Worm (Caenorhabditis elegans) whole organism, L1 larva: ENCODE data around the gene K09G1.1.

Experiments
- C04F5.9 ChIP-seq: sonication (generic microtip); optimal IDR thresholded peaks from 2 replicates; lab custom pipeline; 2016; ENCODE audit warnings: missing genetic modification characterization, missing compliant biosample characterization
- C34B4.2 ChIP-seq: sonication (generic microtip); optimal IDR thresholded peaks from 2 replicates; lab custom pipeline; 2017; ENCODE audit warnings: mild to moderate bottlenecking, missing genetic modification characterization, missing compliant biosample characterization
- F16B12.6 ChIP-seq: fragments of 150-350 bp; optimal IDR thresholded peaks from 2 replicates; lab custom pipeline; 2014; ENCODE audit warnings: missing biosample characterization, missing genetic modification characterization
- Y116A8C.19 ChIP-seq: sonication (generic microtip); optimal IDR thresholded peaks from 2 replicates; lab custom pipeline; 2016; ENCODE audit warnings: missing compliant biosample characterization, missing genetic modification characterization, borderline replicate concordance
- aha-1 ChIP-seq: fragments of 150-350 bp; optimal IDR thresholded peaks from 2 replicates; lab custom pipeline; 2014; ENCODE audit warnings: missing biosample characterization, missing genetic modification characterization
- ceh-8 ChIP-seq: fragments of 200-800 bp; sonication (Bioruptor generic); optimal IDR thresholded peaks from 2 replicates; lab custom pipeline; 2018; ENCODE audit warnings: mild to moderate bottlenecking, missing genetic modification characterization, moderate library complexity, missing compliant biosample characterization
- ceh-82 ChIP-seq, 3 experiments: fragments of 150-350 bp in 1 of 3; sonication (generic microtip) in 2 of 3; optimal IDR thresholded peaks; 2 replicates each; lab custom pipeline; 2014 to 2017; ENCODE audit warnings: missing biosample characterization in 3 of 3, missing genetic modification characterization in 3 of 3
- ceh-88 ChIP-seq: fragments of 200-800 bp; sonication (Bioruptor generic); IDR thresholded peaks from 2 replicates; pipeline ENCODE4 v1.3.6; 2022; ENCODE audit warnings: missing genetic modification characterization, missing compliant biosample characterization
- dpl-1 ChIP-seq, 3 experiments: fragments of 150-350 bp in 2 of 3; sonication (generic microtip) in 1 of 3; optimal IDR thresholded peaks; 2 replicates each; lab custom pipeline; 2014 to 2017; ENCODE audit warnings: missing biosample characterization in 3 of 3, missing genetic modification characterization in 3 of 3, missing genetic modification reagents in 3 of 3
- dsc-1 ChIP-seq: sonication (generic microtip); optimal IDR thresholded peaks from 2 replicates; lab custom pipeline; 2016; ENCODE audit warnings: mild to moderate bottlenecking, missing genetic modification characterization, missing compliant biosample characterization
- egl-27 ChIP-seq, 2 experiments: fragments of 150-350 bp in 1 of 2; sonication (generic microtip); optimal IDR thresholded peaks; 3 replicates each; lab custom pipeline; 2017 to 2018; ENCODE audit warnings: missing biosample characterization in 2 of 2, missing genetic modification characterization in 2 of 2, missing genetic modification reagents in 2 of 2
- fkh-8 ChIP-seq: sonication (generic microtip); optimal IDR thresholded peaks from 2 replicates; lab custom pipeline; 2016; ENCODE audit warnings: mild to moderate bottlenecking, missing genetic modification characterization, missing compliant biosample characterization
- grh-1 ChIP-seq: fragments of 200-800 bp; sonication (Bioruptor generic); IDR thresholded peaks from 2 replicates; pipeline ENCODE4 v1.3.6; 2022; ENCODE audit warnings: missing genetic modification reagents, missing genetic modification characterization, missing compliant biosample characterization
- hpl-2 ChIP-seq: fragments of 150-350 bp; optimal IDR thresholded peaks from 2 replicates; lab custom pipeline; 2014; ENCODE audit warnings: missing biosample characterization, missing genetic modification reagents, missing genetic modification characterization
- isw-1 ChIP-seq: fragments of 200-800 bp; sonication (Bioruptor generic); IDR thresholded peaks from 2 replicates; pipeline ENCODE4 v1.3.6; 2022; ENCODE audit warnings: missing genetic modification characterization, missing compliant biosample characterization
- lsy-2 ChIP-seq, 2 experiments: fragments of 150-350 bp; optimal IDR thresholded peaks; 2 replicates each; lab custom pipeline; 2014; ENCODE audit warnings: missing biosample characterization in 2 of 2, missing genetic modification characterization in 2 of 2
- mab-9 ChIP-seq: fragments of 200-800 bp; sonication (Bioruptor generic); IDR thresholded peaks from 2 replicates; pipeline ENCODE4 v1.3.6; 2022; ENCODE audit warnings: missing genetic modification reagents, missing genetic modification characterization, missing compliant biosample characterization
- mep-1 ChIP-seq: fragments of 150-350 bp; optimal IDR thresholded peaks from 2 replicates; lab custom pipeline; 2014; ENCODE audit warnings: missing biosample characterization, missing genetic modification characterization
- nhr-12 ChIP-seq: sonication (generic microtip); optimal IDR thresholded peaks from 2 replicates; lab custom pipeline; 2017; ENCODE audit warnings: missing biosample characterization, missing genetic modification characterization
- nhr-71 ChIP-seq: sonication (generic microtip); optimal IDR thresholded peaks from 2 replicates; lab custom pipeline; 2016; ENCODE audit warnings: mild to moderate bottlenecking, missing genetic modification characterization, moderate library complexity, missing compliant biosample characterization
- nhr-77 ChIP-seq: fragments of 150-350 bp; optimal IDR thresholded peaks from 2 replicates; lab custom pipeline; 2014; ENCODE audit warnings: missing biosample characterization, missing genetic modification characterization
- nhr-84 ChIP-seq: sonication (generic microtip); optimal IDR thresholded peaks from 2 replicates; lab custom pipeline; 2017; ENCODE audit warnings: missing biosample characterization, missing genetic modification characterization
- nhr-85 ChIP-seq: sonication (generic microtip); peaks from one replicate; lab custom pipeline; 2016; ENCODE audit warnings: missing genetic modification characterization, inconsistent platforms, missing compliant biosample characterization
- pax-3 ChIP-seq: fragments of 200-800 bp; sonication (Bioruptor generic); optimal IDR thresholded peaks from 2 replicates; lab custom pipeline; 2018; ENCODE audit warnings: mild to moderate bottlenecking, missing genetic modification characterization, moderate library complexity, missing compliant biosample characterization
- pqm-1 ChIP-seq: sonication (generic microtip); optimal IDR thresholded peaks from 3 replicates; lab custom pipeline; 2017; ENCODE audit warnings: missing biosample characterization, missing genetic modification characterization
- skn-1 ChIP-seq: fragments of 150-350 bp; optimal IDR thresholded peaks from 2 replicates; lab custom pipeline; 2014; ENCODE audit warnings: missing biosample characterization, missing genetic modification characterization
- sox-4 ChIP-seq: sonication (generic microtip); optimal IDR thresholded peaks from 2 replicates; lab custom pipeline; 2016; ENCODE audit warnings: missing genetic modification characterization, missing compliant biosample characterization
- sptf-1 ChIP-seq: fragments of 150-350 bp; optimal IDR thresholded peaks from 2 replicates; lab custom pipeline; 2014; ENCODE audit warnings: missing biosample characterization, missing genetic modification characterization
- tbx-2 ChIP-seq: sonication (generic microtip); optimal IDR thresholded peaks from 2 replicates; lab custom pipeline; 2016; ENCODE audit warnings: missing genetic modification characterization, missing compliant biosample characterization
- unc-30 ChIP-seq: sonication (generic microtip); optimal IDR thresholded peaks from 2 replicates; lab custom pipeline; 2017; ENCODE audit warnings: missing biosample characterization, missing genetic modification characterization
- unc-62 ChIP-seq: fragments of 150-350 bp; optimal IDR thresholded peaks from 2 replicates; lab custom pipeline; 2014; ENCODE audit warnings: missing biosample characterization, missing genetic modification reagents, missing genetic modification characterization
- unc-86 ChIP-seq: sonication (generic microtip); optimal IDR thresholded peaks from 2 replicates; lab custom pipeline; 2016; ENCODE audit warnings: missing genetic modification characterization, missing compliant biosample characterization
- unc-98 ChIP-seq: fragments of 200-800 bp; sonication (Bioruptor generic); IDR thresholded peaks from 2 replicates; pipeline ENCODE4 v1.3.6; 2022; ENCODE audit warnings: missing genetic modification characterization, missing compliant biosample characterization
- vab-15 ChIP-seq: sonication (generic microtip); optimal IDR thresholded peaks from 2 replicates; lab custom pipeline; 2017; ENCODE audit warnings: missing genotype, mild to moderate bottlenecking, missing genetic modification characterization, missing compliant biosample characterization
- zag-1 ChIP-seq: fragments of 150-350 bp; optimal IDR thresholded peaks from 2 replicates; lab custom pipeline; 2014; ENCODE audit warnings: missing biosample characterization, missing genetic modification characterization
- zip-4 ChIP-seq: fragments of 200-800 bp; sonication (Bioruptor generic); optimal IDR thresholded peaks from 2 replicates; lab custom pipeline; 2018; ENCODE audit warnings: mild to moderate bottlenecking, missing genetic modification characterization, moderate library complexity, missing compliant biosample characterization
- ztf-11 ChIP-seq, 2 experiments: sonication (generic microtip); optimal IDR thresholded peaks; 2 replicates each; lab custom pipeline; 2016 to 2017; ENCODE audit warnings: missing genetic modification characterization in 2 of 2, missing biosample characterization in 1 of 2, missing compliant biosample characterization in 1 of 2

K09G1.1 gene

DNA sequence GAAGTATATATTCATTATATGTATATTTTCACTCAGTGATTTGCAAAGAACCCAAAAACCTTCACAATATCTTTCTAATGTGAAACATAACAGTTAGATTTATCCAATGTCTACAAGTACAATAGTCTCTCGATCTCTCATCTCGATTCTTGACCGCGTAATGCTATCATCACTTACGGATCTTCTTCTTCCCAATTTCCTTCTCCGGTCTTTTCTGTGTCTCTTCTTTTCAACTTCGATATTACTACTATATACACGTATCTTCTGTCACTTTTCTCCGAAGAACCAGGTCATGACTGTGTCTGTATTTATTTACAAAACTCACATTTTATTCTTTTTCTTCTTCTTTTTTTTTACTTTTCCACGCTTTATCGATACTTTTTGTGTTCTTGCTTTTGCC, 5.2 kb downstream of the K09G1.1 start (continued):
- TF ChIP-seq unc-98 (GFP tag; lab: Robert Waterston, UW): no peak
- no peak for TF ChIP-seq ceh-8 (GFP tag; lab: Kevin White, UChicago)
- TF ChIP-seq lsy-2 (tag; optimal IDR thresholded peaks at IDR 0.05; lab: Kevin White, UChicago): no peak
- no peak for TF ChIP-seq C04F5.9 (tag; lab: Kevin White, UChicago)
- TF ChIP-seq vab-15 (tag; lab: Kevin White, UChicago): no peak
- no peak for TF ChIP-seq Y116A8C.19
- peak; percentile 16 for TF ChIP-seq mep-1 (tag; lab: Kevin White, UChicago)
- no peak for TF ChIP-seq C34B4.2 (tag; lab: Kevin White, UChicago)
- TF ChIP-seq nhr-12 (tag; lab: Kevin White, UChicago): no peak
- peak; percentile 5 for TF ChIP-seq nhr-71 (tag; lab: Kevin White, UChicago)
- TF ChIP-seq unc-30 (tag; lab: Kevin White, UChicago): no peak
- no peak for TF ChIP-seq skn-1 (tag; lab: Kevin White, UChicago)
- TF ChIP-seq ztf-11 (tag; optimal IDR thresholded peaks at IDR 0.05; lab: Kevin White, UChicago): no peak
- no peak for TF ChIP-seq sptf-1 (tag; lab: Kevin White, UChicago)
- TF ChIP-seq isw-1 (GFP tag; lab: Robert Waterston, UW): no peak
- no peak for TF ChIP-seq grh-1 (GFP tag; lab: Robert Waterston, UW)
- no peak for TF ChIP-seq zag-1 (tag; lab: Kevin White, UChicago)
- TF ChIP-seq zip-4 (GFP tag; lab: Kevin White, UChicago): no peak
- TF ChIP-seq aha-1 (tag; lab: Kevin White, UChicago): no peak
- TF ChIP-seq, all 84 proteins: peak for 8

DNA sequence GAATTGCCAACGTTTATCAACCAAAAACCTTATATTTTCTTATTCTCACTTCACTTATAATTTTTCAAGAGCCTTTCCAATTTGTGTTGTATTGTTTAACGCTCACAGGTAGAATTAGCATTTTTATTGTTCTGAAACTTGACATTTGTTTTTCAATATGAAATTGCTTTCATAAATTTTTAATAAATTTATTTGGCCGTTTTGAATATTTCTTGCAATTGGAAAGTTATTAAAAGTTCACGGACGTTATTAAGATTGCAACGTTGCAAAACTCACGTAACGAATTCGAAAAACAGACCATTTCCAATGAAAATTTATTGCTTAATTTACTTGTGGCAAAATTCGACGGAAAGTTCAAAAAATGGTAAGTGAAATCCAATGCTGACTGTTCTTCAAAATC, 7.0 kb downstream of the K09G1.1 start, which contains the start of gene K09G1.2:
Gene K09G1.2, plus strand, starts transcription at position 301 of the 400 bp plus-strand sequence.
- TF ChIP-seq vab-15 (tag; lab: Kevin White, UChicago) (no peak), nhr-84 (no peak), dsc-1 (tag; lab: Kevin White, UChicago) (no peak), unc-86 (tag; lab: Kevin White, UChicago) (no peak)
- TF ChIP-seq, all 84 proteins: peak for 0

DNA sequence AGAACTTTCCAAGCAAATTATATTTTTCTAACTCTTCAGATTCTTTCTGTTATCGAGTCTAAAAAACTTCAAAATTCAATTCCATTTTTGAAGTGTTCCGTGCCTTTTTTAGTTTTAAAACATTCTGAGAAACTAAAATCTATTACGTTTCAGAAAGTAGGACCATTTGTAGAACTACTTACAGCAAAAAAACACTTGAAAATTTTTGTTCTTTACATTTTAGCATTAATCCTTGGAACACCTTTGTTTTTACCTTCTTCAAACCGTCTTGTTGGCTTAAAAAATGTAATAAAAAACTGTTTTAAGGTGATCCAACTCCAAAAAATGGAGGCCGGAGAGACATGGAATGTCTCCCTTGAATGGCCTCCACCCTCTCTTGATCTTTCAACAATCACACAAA, 24.9 kb downstream of the K09G1.1 start, which contains the start of gene dop-2:
Gene dop-2, plus strand, starts transcription at position 301 of the 400 bp plus-strand sequence.
- no peak for TF ChIP-seq ceh-82 (tag; optimal IDR thresholded peaks at IDR 0.05; lab: Kevin White, UChicago)
- TF ChIP-seq dpl-1 (GFP tag; optimal IDR thresholded peaks at IDR 0.05; lab: Kevin White, UChicago): no peak
- TF ChIP-seq ceh-88 (GFP tag; lab: Robert Waterston, UW): no peak
- no peak for TF ChIP-seq nhr-71 (tag; lab: Kevin White, UChicago)
- no peak for TF ChIP-seq sox-4 (tag; lab: Kevin White, UChicago)
- no peak for TF ChIP-seq unc-62 (GFP tag; lab: Kevin White, UChicago)
- no peak for TF ChIP-seq mab-9
- TF ChIP-seq tbx-2: no peak
- no peak for TF ChIP-seq zag-1 (tag; lab: Kevin White, UChicago)
- TF ChIP-seq pqm-1 (tag; lab: Kevin White, UChicago): no peak
- no peak for TF ChIP-seq hpl-2 (GFP tag; lab: Kevin White, UChicago)
- no peak for TF ChIP-seq fkh-8 (tag; lab: Kevin White, UChicago)
- TF ChIP-seq pax-3 (tag; lab: Kevin White, UChicago): no peak
- no peak for TF ChIP-seq F16B12.6 (tag; lab: Kevin White, UChicago)
- no peak for TF ChIP-seq egl-27 (tag; optimal IDR thresholded peaks at IDR 0.05; lab: Kevin White, UChicago)

- TF ChIP-seq nhr-12 (tag; lab: Kevin White, UChicago): no peak
- no peak for TF ChIP-seq nhr-77 (tag; lab: Kevin White, UChicago)
- no peak for TF ChIP-seq pax-3 (tag; lab: Kevin White, UChicago)
- TF ChIP-seq ceh-82 (tag; optimal IDR thresholded peaks at IDR 0.05; lab: Kevin White, UChicago): no peak
- no peak for TF ChIP-seq nhr-85 (tag; lab: Kevin White, UChicago)
- no peak for TF ChIP-seq dsc-1 (tag; lab: Kevin White, UChicago)
- no peak for TF ChIP-seq sox-4 (tag; lab: Kevin White, UChicago)
- no peak for TF ChIP-seq vab-15 (tag; lab: Kevin White, UChicago)
- TF ChIP-seq skn-1 (tag; lab: Kevin White, UChicago): no peak
These were observed 25.9 kb downstream of the K09G1.1 start for ce11 chrV:9609217-9609616.
